Worm (Caenorhabditis elegans): ENCODE results near the gene srsx-30.

- TF ChIP-seq unc-62 (GFP tag; optimal IDR thresholded peaks at IDR 0.05) (no peak), zim-3 (tag; optimal IDR thresholded peaks at IDR 0.05) (no peak)
Observed at ce11 chrV:10178166-10178565, 19.5 kb downstream of the srsx-30 start.

Data from whole organism, young adult.